Fruit fly (Drosophila melanogaster) whole organism, embryonic: ENCODE data around the gene CG8329.
A peak's percentile ranks its signal among the peaks of the same experiment; 100 is the strongest.

Source experiments
- Adf1 ChIP-seq: fragments of 200-800 bp; sonication (Bioruptor generic); IDR thresholded peaks from 2 replicates; pipeline ENCODE4 v1.3.6; 2022; ENCODE audit warnings: missing biosample characterization, missing genetic modification characterization
- Bdp1 ChIP-seq: fragments of 200-800 bp; sonication (Bioruptor generic); optimal IDR thresholded peaks from 3 replicates; lab custom pipeline; 2016; ENCODE audit warnings: missing biosample characterization, missing genetic modification characterization
- CG11696 ChIP-seq: fragments of 200-800 bp; sonication (Bioruptor generic); IDR thresholded peaks from 2 replicates; pipeline ENCODE4 v1.3.6; 2022; ENCODE audit warnings: missing biosample characterization, missing genetic modification characterization
- CG13296 ChIP-seq: fragments of 200-800 bp; sonication (Bioruptor generic); optimal IDR thresholded peaks from 3 replicates; lab custom pipeline; 2018; ENCODE audit warnings: missing biosample characterization, mild to moderate bottlenecking, missing genetic modification characterization
- CG13624 ChIP-seq: fragments of 200-800 bp; sonication (Bioruptor generic); optimal IDR thresholded peaks from 2 replicates; lab custom pipeline; 2016; ENCODE audit warnings: missing biosample characterization, missing genetic modification characterization
- CG14014 ChIP-seq: fragments of 200-800 bp; sonication (Bioruptor generic); IDR thresholded peaks from 2 replicates; pipeline ENCODE4 v1.3.6; 2022; ENCODE audit warnings: missing biosample characterization, missing genetic modification characterization
- CG14050 ChIP-seq: fragments of 200-800 bp; sonication (Bioruptor generic); IDR thresholded peaks from 3 replicates; pipeline ENCODE4 v1.3.6; 2022; ENCODE audit warnings: missing biosample characterization, missing genetic modification characterization
- CG14860 ChIP-seq: fragments of 200-800 bp; sonication (Bioruptor generic); IDR thresholded peaks from 3 replicates; pipeline ENCODE4 v1.3.6; 2022; ENCODE audit warnings: missing biosample characterization, missing genetic modification characterization; ENCODE audit not compliant: partially characterized antibody
- CG15269 ChIP-seq: fragments of 200-800 bp; sonication (Bioruptor generic); optimal IDR thresholded peaks from 2 replicates; lab custom pipeline; 2018; ENCODE audit warnings: missing biosample characterization, mild to moderate bottlenecking, missing genetic modification characterization, moderate library complexity
- CG1602 ChIP-seq: fragments of 200-800 bp; sonication (Bioruptor generic); optimal IDR thresholded peaks from 3 replicates; lab custom pipeline; 2016; ENCODE audit warnings: missing biosample characterization, missing genetic modification characterization
- CG1832 ChIP-seq: fragments of 200-800 bp; sonication (Bioruptor generic); optimal IDR thresholded peaks from 2 replicates; lab custom pipeline; 2017; ENCODE audit warnings: missing biosample characterization, mild to moderate bottlenecking, missing genetic modification characterization, inconsistent platforms
- CG2116 ChIP-seq: fragments of 200-800 bp; sonication (Bioruptor generic); optimal IDR thresholded peaks from 3 replicates; lab custom pipeline; 2018; ENCODE audit warnings: missing biosample characterization, mild to moderate bottlenecking, missing genetic modification characterization
- CG2120 ChIP-seq: fragments of 200-800 bp; sonication (Bioruptor generic); optimal IDR thresholded peaks from 3 replicates; lab custom pipeline; 2016; ENCODE audit warnings: missing biosample characterization, missing genetic modification characterization
- CG3163 ChIP-seq: fragments of 200-800 bp; sonication (Bioruptor generic); optimal IDR thresholded peaks from 3 replicates; lab custom pipeline; 2016; ENCODE audit warnings: missing biosample characterization, missing genetic modification characterization
- CG3847 ChIP-seq: fragments of 200-800 bp; sonication (Bioruptor generic); IDR thresholded peaks from 2 replicates; pipeline ENCODE4 v1.3.6; 2022; ENCODE audit warnings: missing biosample characterization, missing genetic modification characterization
- CG4707 ChIP-seq: fragments of 200-800 bp; sonication (Bioruptor generic); optimal IDR thresholded peaks from 2 replicates; lab custom pipeline; 2018; ENCODE audit warnings: missing biosample characterization, mild to moderate bottlenecking, missing genetic modification characterization, moderate library complexity
- CG6854 ChIP-seq: fragments of 200-800 bp; sonication (Bioruptor generic); optimal IDR thresholded peaks from 3 replicates; lab custom pipeline; 2017; ENCODE audit warnings: missing biosample characterization, mild to moderate bottlenecking, missing genetic modification characterization
- CG7271 ChIP-seq: fragments of 200-800 bp; sonication (Bioruptor generic); optimal IDR thresholded peaks from 2 replicates; lab custom pipeline; 2018; ENCODE audit warnings: missing biosample characterization, mild to moderate bottlenecking, missing genetic modification characterization, moderate library complexity
- CG8290 ChIP-seq, 3 experiments: fragments of 200-800 bp; sonication (Bioruptor generic); optimal IDR thresholded peaks; 2 replicates each; lab custom pipeline; 2016 to 2019; ENCODE audit warnings: missing biosample characterization in 3 of 3, missing genetic modification characterization in 3 of 3, mild to moderate bottlenecking in 2 of 3, moderate library complexity in 1 of 3
- CG8924 ChIP-seq: fragments of 200-800 bp; optimal IDR thresholded peaks from 3 replicates; lab custom pipeline; 2019; ENCODE audit warnings: missing biosample characterization, mild to moderate bottlenecking, missing genetic modification characterization, moderate library complexity
- CG9609 ChIP-seq: fragments of 200-800 bp; sonication (Bioruptor generic); optimal IDR thresholded peaks from 3 replicates; lab custom pipeline; 2016; ENCODE audit warnings: missing biosample characterization, missing genetic modification characterization
- CG9876 ChIP-seq: fragments of 200-800 bp; sonication (Bioruptor generic); optimal IDR thresholded peaks from 2 replicates; lab custom pipeline; 2016; ENCODE audit warnings: missing biosample characterization, missing genetic modification characterization
- CTCF ChIP-seq: fragments of 200-800 bp; sonication (Bioruptor generic); optimal IDR thresholded peaks from 2 replicates; lab custom pipeline; 2017; ENCODE audit warnings: missing biosample characterization, mild to moderate bottlenecking, missing genetic modification characterization, moderate library complexity
- Dfd ChIP-seq, 2 experiments: fragments of >200 bp; optimal IDR thresholded peaks; 2 replicates each; lab custom pipeline; 2017; ENCODE audit warnings: missing biosample characterization in 2 of 2, missing genetic modification characterization in 2 of 2
- Dip3 ChIP-seq: fragments of 200-800 bp; sonication (Bioruptor generic); optimal IDR thresholded peaks from 3 replicates; lab custom pipeline; 2016; ENCODE audit warnings: missing biosample characterization, missing genetic modification characterization
- Dref ChIP-seq: fragments of 200-800 bp; sonication (Bioruptor generic); IDR thresholded peaks from 2 replicates; pipeline ENCODE4 v1.3.6; 2022; ENCODE audit warnings: missing biosample characterization, missing genetic modification characterization
- E2f1 ChIP-seq: fragments of 200-800 bp; sonication (Bioruptor generic); IDR thresholded peaks from 2 replicates; pipeline ENCODE4 v1.3.6; 2022; ENCODE audit warnings: missing biosample characterization, missing genetic modification characterization
- Hr39 ChIP-seq: fragments of >200 bp; optimal IDR thresholded peaks from 2 replicates; lab custom pipeline; 2017
- MTF-1 ChIP-seq: fragments of 200-800 bp; sonication (Bioruptor generic); optimal IDR thresholded peaks from 2 replicates; lab custom pipeline; 2018; ENCODE audit warnings: missing biosample characterization, mild to moderate bottlenecking, missing genetic modification characterization, borderline replicate concordance
- Meics ChIP-seq: fragments of 200-800 bp; sonication (Bioruptor generic); optimal IDR thresholded peaks from 2 replicates; lab custom pipeline; 2017; ENCODE audit warnings: missing biosample characterization, mild to moderate bottlenecking, missing genetic modification characterization
- Mrtf ChIP-seq: fragments of 200-800 bp; sonication (Bioruptor generic); IDR thresholded peaks from 3 replicates; pipeline ENCODE4 v1.3.6; 2022; ENCODE audit warnings: missing biosample characterization, missing genetic modification characterization
- NC2α ChIP-seq: fragments of 200-800 bp; sonication (Bioruptor generic); optimal IDR thresholded peaks from 2 replicates; lab custom pipeline; 2016; ENCODE audit warnings: missing biosample characterization, missing genetic modification characterization
- NK7.1 ChIP-seq: fragments of 200-800 bp; sonication (Bioruptor generic); optimal IDR thresholded peaks from 3 replicates; lab custom pipeline; 2016; ENCODE audit warnings: missing biosample characterization, missing genetic modification characterization
- Nf-YA ChIP-seq: fragments of 200-800 bp; sonication (Bioruptor generic); IDR thresholded peaks from 2 replicates; pipeline ENCODE4 v1.3.6; 2022; ENCODE audit warnings: missing biosample characterization, missing genetic modification characterization
- PHDP ChIP-seq: fragments of 200-800 bp; sonication (Bioruptor generic); optimal IDR thresholded peaks from 3 replicates; lab custom pipeline; 2018; ENCODE audit warnings: missing biosample characterization, mild to moderate bottlenecking, missing genetic modification characterization, moderate library complexity
- Poxn ChIP-seq: fragments of 200-800 bp; sonication (Bioruptor generic); IDR thresholded peaks from 2 replicates; pipeline ENCODE4 v1.3.6; 2022; ENCODE audit warnings: missing biosample characterization, missing genetic modification characterization
- Rfx ChIP-seq: fragments of 200-800 bp; sonication (Bioruptor generic); IDR thresholded peaks from 2 replicates; pipeline ENCODE4 v1.3.6; 2022; ENCODE audit warnings: missing biosample characterization, missing genetic modification characterization
- Ssrp ChIP-seq: fragments of 200-800 bp; sonication (Bioruptor generic); optimal IDR thresholded peaks from 2 replicates; lab custom pipeline; 2018; ENCODE audit warnings: missing biosample characterization, mild to moderate bottlenecking, missing genetic modification characterization, moderate library complexity
- TFAM ChIP-seq: fragments of 200-800 bp; sonication (Bioruptor generic); optimal IDR thresholded peaks from 2 replicates; lab custom pipeline; 2017; ENCODE audit warnings: missing biosample characterization, missing genetic modification characterization, inconsistent platforms
- YL-1 ChIP-seq: fragments of 200-800 bp; sonication (Bioruptor generic); optimal IDR thresholded peaks from 3 replicates; lab custom pipeline; 2017; ENCODE audit warnings: missing biosample characterization, mild to moderate bottlenecking, missing genetic modification characterization
- croc ChIP-seq: fragments of 200-800 bp; sonication (Bioruptor generic); conservative IDR thresholded peaks from 3 replicates; pipeline ENCODE4 v1.3.6; 2022; ENCODE audit warnings: missing biosample characterization, missing genetic modification characterization
- dati ChIP-seq: fragments of 200-800 bp; sonication (Bioruptor generic); IDR thresholded peaks from 2 replicates; pipeline ENCODE4 v1.3.6; 2022; ENCODE audit warnings: missing biosample characterization, missing genetic modification characterization
- dimm ChIP-seq: fragments of 200-800 bp; sonication (Bioruptor generic); IDR thresholded peaks from 2 replicates; pipeline ENCODE4 v1.3.6; 2022; ENCODE audit warnings: missing biosample characterization, missing genetic modification characterization
- gcm2 ChIP-seq: fragments of 200-800 bp; sonication (Bioruptor generic); optimal IDR thresholded peaks from 2 replicates; lab custom pipeline; 2016; ENCODE audit warnings: missing biosample characterization, missing genetic modification characterization
- jing ChIP-seq: fragments of 200-800 bp; sonication (Bioruptor generic); optimal IDR thresholded peaks from 2 replicates; lab custom pipeline; 2018; ENCODE audit warnings: missing biosample characterization, mild to moderate bottlenecking, missing genetic modification characterization
- lab ChIP-seq: fragments of 200-800 bp; sonication (Bioruptor generic); optimal IDR thresholded peaks from 3 replicates; lab custom pipeline; 2017; ENCODE audit warnings: missing biosample characterization, missing genetic modification characterization, mild to moderate bottlenecking, moderate library complexity, missing genetic modification reagents
- lbe ChIP-seq: fragments of 200-800 bp; sonication (Bioruptor generic); optimal IDR thresholded peaks from 2 replicates; lab custom pipeline; 2016; ENCODE audit warnings: missing biosample characterization, mild to moderate bottlenecking, missing genetic modification characterization
- sna ChIP-seq: fragments of 200-800 bp; sonication (Bioruptor generic); IDR thresholded peaks from 2 replicates; pipeline ENCODE4 v1.3.6; 2022; ENCODE audit warnings: missing biosample characterization, missing genetic modification characterization; ENCODE audit not compliant: partially characterized antibody
- sqz ChIP-seq: fragments of 200-800 bp; sonication (Bioruptor generic); optimal IDR thresholded peaks from 3 replicates; lab custom pipeline; 2018; ENCODE audit warnings: missing biosample characterization, mild to moderate bottlenecking, missing genetic modification characterization
- tup ChIP-seq: fragments of 200-800 bp; sonication (Bioruptor generic); optimal IDR thresholded peaks from 2 replicates; lab custom pipeline; 2016; ENCODE audit warnings: missing biosample characterization, mild to moderate bottlenecking, missing genetic modification characterization, moderate library complexity
- unpg ChIP-seq: fragments of 200-800 bp; sonication (Bioruptor generic); optimal IDR thresholded peaks from 3 replicates; lab custom pipeline; 2018; ENCODE audit warnings: missing biosample characterization, mild to moderate bottlenecking, missing genetic modification characterization, moderate library complexity
- wdn ChIP-seq: fragments of 200-800 bp; sonication (Bioruptor generic); IDR thresholded peaks from 2 replicates; pipeline ENCODE4 v1.3.6; 2022; ENCODE audit warnings: missing biosample characterization, missing genetic modification characterization
- z ChIP-seq: fragments of 200-800 bp; sonication (Bioruptor generic); IDR thresholded peaks from 3 replicates; pipeline ENCODE4 v1.3.6; 2022; ENCODE audit warnings: missing biosample characterization, missing genetic modification characterization

The CG8329 gene

dm6 chr3L:9675528-9675963 lies 37.6 kb downstream of the CG8329 start (continued):
- no peak for TF ChIP-seq jing
- TF ChIP-seq Poxn = no peak
- no peak for TF ChIP-seq CG14860 (GFP tag; lab: Robert Waterston, UW)
- peak; percentile 90 for TF ChIP-seq sqz (GFP tag; lab: Kevin White, UChicago)
- TF ChIP-seq Ssrp (tag; lab: Kevin White, UChicago) = no peak
- TF ChIP-seq lbe = peak; percentile 76
- TF ChIP-seq CG14014 (GFP tag; lab: Robert Waterston, UW) = no peak; the same call in 1 of the 2 replicates
- no peak for TF ChIP-seq CG9609
- no peak for TF ChIP-seq Hr39 (lab: Kevin White, UChicago)
- no peak for TF ChIP-seq CG11696 (GFP tag; lab: Robert Waterston, UW)
- TF ChIP-seq CG3163 (GFP tag; lab: Kevin White, UChicago) = no peak
- no peak for TF ChIP-seq Bdp1 (GFP tag; lab: Kevin White, UChicago)
- TF ChIP-seq CG4707 (GFP tag; lab: Kevin White, UChicago) = no peak
- TF ChIP-seq sna (GFP tag; lab: Robert Waterston, UW) = peak; percentile 59; the same call in 1 of the 2 replicates
- no peak for TF ChIP-seq CG8290 (GFP tag; optimal IDR thresholded peaks at IDR 0.05; lab: Kevin White, UChicago)
- TF ChIP-seq CG8290 (tag; optimal IDR thresholded peaks at IDR 0.05; lab: Kevin White, UChicago) = no peak
- peak; percentile 46 for TF ChIP-seq CG13296 (GFP tag; lab: Kevin White, UChicago)
- no peak for TF ChIP-seq CG7271 (tag; lab: Kevin White, UChicago)
- no peak for TF ChIP-seq NC2α (GFP tag; lab: Kevin White, UChicago)
- TF ChIP-seq wdn (GFP tag; lab: Robert Waterston, UW) = no peak
- TF ChIP-seq PHDP (tag; lab: Kevin White, UChicago) = peak; percentile 10
- no peak for TF ChIP-seq gcm2
- TF ChIP-seq Meics (GFP tag; lab: Kevin White, UChicago) = no peak
- no peak for TF ChIP-seq Mrtf (GFP tag; lab: Robert Waterston, UW)
- TF ChIP-seq CG2116 = no peak
- no peak for TF ChIP-seq z (GFP tag; lab: Robert Waterston, UW)
- no peak for TF ChIP-seq CG3847 (GFP tag; lab: Robert Waterston, UW)
- TF ChIP-seq lab = peak; percentile 19
- TF ChIP-seq Nf-YA (GFP tag; lab: Robert Waterston, UW) = no peak
- peak; percentile 15 for TF ChIP-seq MTF-1
- TF ChIP-seq Adf1 (GFP tag; lab: Robert Waterston, UW) = peak; percentile 70; the same call in 1 of the 2 replicates
- TF ChIP-seq CTCF (GFP tag; lab: Kevin White, UChicago) = no peak
- no peak for TF ChIP-seq CG6854 (GFP tag; lab: Kevin White, UChicago)
- no peak for TF ChIP-seq croc (GFP tag; lab: Robert Waterston, UW)
- no peak for TF ChIP-seq CG1602
- no peak for TF ChIP-seq tup (GFP tag; lab: Kevin White, UChicago)
- TF ChIP-seq E2f1 (GFP tag; lab: Robert Waterston, UW) = no peak
- TF ChIP-seq unpg (GFP tag; lab: Kevin White, UChicago) = no peak
- no peak for TF ChIP-seq dati (GFP tag; lab: Robert Waterston, UW)
- no peak for TF ChIP-seq CG13624 (GFP tag; lab: Kevin White, UChicago)
- no peak for TF ChIP-seq CG9876 (GFP tag; lab: Kevin White, UChicago)
- no peak for TF ChIP-seq CG1832 (GFP tag; lab: Kevin White, UChicago)
- TF ChIP-seq Dref (GFP tag; lab: Robert Waterston, UW) = no peak
- TF ChIP-seq TFAM = no peak
- peak; percentile 47 for TF ChIP-seq CG15269 (tag; lab: Kevin White, UChicago)
- no peak for TF ChIP-seq Dip3
- TF ChIP-seq Rfx = no peak; the same call in 1 of the 2 replicates
- TF ChIP-seq YL-1 (GFP tag; lab: Kevin White, UChicago) = no peak
- no peak for TF ChIP-seq NK7.1 (GFP tag; lab: Kevin White, UChicago)
- TF ChIP-seq CG8924 = peak; percentile 23
- TF ChIP-seq CG14050 (GFP tag; lab: Robert Waterston, UW) = no peak
- no peak for TF ChIP-seq dimm
- no peak for TF ChIP-seq Dfd (GFP tag; optimal IDR thresholded peaks at IDR 0.05; lab: Kevin White, UChicago)
- TF ChIP-seq CG2120 (GFP tag; lab: Kevin White, UChicago) = no peak
